Worm (Caenorhabditis elegans) whole organism, mixed stage, embryonic: ENCODE results near the gene sym-3.
A peak's percentile ranks its signal among the peaks of the same experiment; 100 is the strongest.

Experiments used
- elt-1 ChIP-seq: sonication (generic microtip); optimal IDR thresholded peaks from 2 replicates; lab custom pipeline; 2017; ENCODE audit warnings: missing genetic modification characterization, mild to moderate bottlenecking, missing compliant biosample characterization, antibody characterized with exemption, moderate library complexity, borderline replicate concordance; ENCODE audit not compliant: insufficient read depth
- elt-3 ChIP-seq: fragments of 150-350 bp; optimal IDR thresholded peaks from 2 replicates; lab custom pipeline; 2014; ENCODE audit warnings: missing biosample characterization, missing genetic modification characterization
- lin-13 ChIP-seq: fragments of 150-350 bp; optimal IDR thresholded peaks from 2 replicates; lab custom pipeline; 2014; ENCODE audit warnings: missing biosample characterization, missing genetic modification characterization
- mep-1 ChIP-seq: fragments of 150-350 bp; optimal IDR thresholded peaks from 2 replicates; lab custom pipeline; 2017; ENCODE audit warnings: missing biosample characterization, missing genetic modification reagents, missing genetic modification characterization, inconsistent platforms
- mls-2 ChIP-seq: sonication (generic microtip); optimal IDR thresholded peaks from 2 replicates; lab custom pipeline; 2016; ENCODE audit warnings: mild to moderate bottlenecking, missing genetic modification characterization, moderate library complexity, missing compliant biosample characterization
- nhr-12 ChIP-seq: fragments of 150-350 bp; optimal IDR thresholded peaks from 2 replicates; lab custom pipeline; 2014; ENCODE audit warnings: missing biosample characterization, missing genetic modification characterization
- nhr-237 ChIP-seq: fragments of 150-350 bp; optimal IDR thresholded peaks from 2 replicates; lab custom pipeline; 2014; ENCODE audit warnings: missing biosample characterization, missing genetic modification characterization
- nhr-28 ChIP-seq: fragments of 150-350 bp; optimal IDR thresholded peaks from 2 replicates; lab custom pipeline; 2014; ENCODE audit warnings: missing biosample characterization, missing genetic modification characterization
- pha-4 ChIP-seq: fragments of 150-350 bp; optimal IDR thresholded peaks from 2 replicates; lab custom pipeline; 2018; ENCODE audit warnings: missing biosample characterization, missing genetic modification reagents, missing genetic modification characterization
- sem-2 ChIP-seq: fragments of 200-800 bp; sonication (Bioruptor generic); optimal IDR thresholded peaks from 2 replicates; lab custom pipeline; 2018; ENCODE audit warnings: mild to moderate bottlenecking, missing genetic modification characterization, missing compliant biosample characterization
- snpc-4 ChIP-seq: fragments of 150-350 bp; optimal IDR thresholded peaks from 2 replicates; lab custom pipeline; 2014; ENCODE audit warnings: missing biosample characterization, missing genetic modification characterization
- unc-39 ChIP-seq: fragments of 150-350 bp; optimal IDR thresholded peaks from 2 replicates; lab custom pipeline; 2014; ENCODE audit warnings: missing biosample characterization, missing genetic modification characterization
- unc-62 ChIP-seq: fragments of 150-350 bp; optimal IDR thresholded peaks from 2 replicates; lab custom pipeline; 2014; ENCODE audit warnings: missing biosample characterization, missing genetic modification reagents, missing genetic modification characterization

- TF ChIP-seq unc-39 (tag; lab: Kevin White, UChicago) (no peak), lin-13 (tag; lab: Kevin White, UChicago) (no peak), unc-62 (GFP tag; lab: Kevin White, UChicago) (peak; percentile 71), mep-1 (tag; lab: Kevin White, UChicago) (no peak), mls-2 (tag; lab: Kevin White, UChicago) (no peak), pha-4 (tag; lab: Kevin White, UChicago) (no peak), nhr-12 (tag; lab: Kevin White, UChicago) (no peak), sem-2 (GFP tag; lab: Kevin White, UChicago) (no peak), nhr-237 (tag; lab: Kevin White, UChicago) (no peak), snpc-4 (no peak), elt-1 (peak; percentile 56), nhr-28 (tag; lab: Kevin White, UChicago) (no peak), elt-3 (tag; lab: Kevin White, UChicago) (no peak)
Measured at ce11 chrX:5780672-5781182, 7.2 kb downstream of the sym-3 start, which contains the start of gene sft-4.
